Worm (Caenorhabditis elegans): ENCODE results near the gene ttr-23.

Gene ttr-23

ce11 chrV:10578938-10579337, 10.7 kb downstream of the ttr-23 start, which contains the start of the genes erh-1 and lpd-9 (continued):
- TF ChIP-seq unc-62 (GFP tag; optimal IDR thresholded peaks at IDR 0.05) (no peak), mbf-1 (tag; optimal IDR thresholded peaks at IDR 0.05) (no peak), fos-1 (tag; optimal IDR thresholded peaks at IDR 0.05) (peak; percentile 29), lsy-2 (tag; optimal IDR thresholded peaks at IDR 0.05) (peak; percentile 81 to 86), alr-1 (tag; optimal IDR thresholded peaks at IDR 0.05) (no peak), Y55F3AM.14 (GFP tag; optimal IDR thresholded peaks at IDR 0.05) (no peak), mdl-1 (tag; optimal IDR thresholded peaks at IDR 0.05) (no peak), ceh-16 (tag; optimal IDR thresholded peaks at IDR 0.05) (no peak), F13H6.1 (tag; optimal IDR thresholded peaks at IDR 0.05) (peak; percentile 79), skn-1 (tag; optimal IDR thresholded peaks at IDR 0.05) (no peak), lin-39 (tag; optimal IDR thresholded peaks at IDR 0.05) (no peak), nhr-12 (tag; optimal IDR thresholded peaks at IDR 0.05) (no peak), ama-1 (optimal IDR thresholded peaks at IDR 0.05) (no peak)

- no peak for TF ChIP-seq mbf-1 (tag; optimal IDR thresholded peaks at IDR 0.05)
- no peak for TF ChIP-seq gmeb-1 (tag; optimal IDR thresholded peaks at IDR 0.05)
- TF ChIP-seq nhr-25 (tag; optimal IDR thresholded peaks at IDR 0.05): no peak
- TF ChIP-seq elt-1 (tag; optimal IDR thresholded peaks at IDR 0.05): no peak
Observed at ce11 chrV:10578226-10578625, 11.4 kb downstream of the ttr-23 start, which contains the start of gene mics-1. mics-1 (minus strand) TSS chrV:10578326.

- TF ChIP-seq peb-1 (tag; optimal IDR thresholded peaks at IDR 0.05) (no peak), nhr-23 (tag; optimal IDR thresholded peaks at IDR 0.05) (no peak), C34F6.9 (tag; optimal IDR thresholded peaks at IDR 0.05) (no peak), nhr-129 (tag; optimal IDR thresholded peaks at IDR 0.05) (no peak), nhr-12 (tag; optimal IDR thresholded peaks at IDR 0.05) (no peak), ceh-82 (tag; optimal IDR thresholded peaks at IDR 0.05) (no peak), sma-3 (GFP tag; optimal IDR thresholded peaks at IDR 0.05) (no peak), Y55F3AM.14 (GFP tag; optimal IDR thresholded peaks at IDR 0.05) (no peak), ztf-11 (tag; optimal IDR thresholded peaks at IDR 0.05) (no peak), ZK546.5 (tag; optimal IDR thresholded peaks at IDR 0.05) (no peak), nhr-25 (tag; optimal IDR thresholded peaks at IDR 0.05) (no peak), skn-1 (tag; optimal IDR thresholded peaks at IDR 0.05) (no peak), nhr-77 (tag; optimal IDR thresholded peaks at IDR 0.05) (no peak), sma-9 (GFP tag; optimal IDR thresholded peaks at IDR 0.05) (no peak), sma-9 (tag; optimal IDR thresholded peaks at IDR 0.05) (no peak), lin-11 (tag; optimal IDR thresholded peaks at IDR 0.05) (no peak), nhr-11 (tag; optimal IDR thresholded peaks at IDR 0.05) (no peak)
Observed at ce11 chrV:10576319-10576718, 13.3 kb downstream of the ttr-23 start, which contains the start of gene vps-54. vps-54 (minus strand) TSS chrV:10576419.

ce11 chrV:10574197-10574596, 15.5 kb downstream of the ttr-23 start:
- TF ChIP-seq ceh-16 (tag; optimal IDR thresholded peaks at IDR 0.05): no peak
- TF ChIP-seq sem-4 (tag; optimal IDR thresholded peaks at IDR 0.05): no peak
- TF ChIP-seq sma-9 (GFP tag; optimal IDR thresholded peaks at IDR 0.05): no peak
- TF ChIP-seq sma-9 (tag; optimal IDR thresholded peaks at IDR 0.05): no peak
- TF ChIP-seq F13H6.1 (tag; optimal IDR thresholded peaks at IDR 0.05): no peak
- no peak for TF ChIP-seq mab-5 (tag; optimal IDR thresholded peaks at IDR 0.05)
- TF ChIP-seq elt-3 (tag; optimal IDR thresholded peaks at IDR 0.05): no peak
- no peak for TF ChIP-seq lin-13 (GFP tag; optimal IDR thresholded peaks at IDR 0.05)
- no peak for TF ChIP-seq nhr-12 (tag; optimal IDR thresholded peaks at IDR 0.05)
- no peak for TF ChIP-seq crh-2 (tag; optimal IDR thresholded peaks at IDR 0.05)
- TF ChIP-seq fos-1 (tag; optimal IDR thresholded peaks at IDR 0.05): no peak
- TF ChIP-seq unc-55 (GFP tag; optimal IDR thresholded peaks at IDR 0.05): no peak
- no peak for TF ChIP-seq nhr-10 (tag; optimal IDR thresholded peaks at IDR 0.05)
- TF ChIP-seq nhr-129 (tag; optimal IDR thresholded peaks at IDR 0.05): no peak
- TF ChIP-seq nhr-11 (tag; optimal IDR thresholded peaks at IDR 0.05): no peak
- no peak for TF ChIP-seq nhr-77 (tag; optimal IDR thresholded peaks at IDR 0.05)
- TF ChIP-seq egl-27 (tag; optimal IDR thresholded peaks at IDR 0.05): no peak
- TF ChIP-seq blmp-1 (tag; optimal IDR thresholded peaks at IDR 0.05; ENCODE audit: insufficient read depth): no peak

Data from whole organism, L2 larva.